Fruit fly (Drosophila melanogaster) whole organism, embryonic: Measurements from ENCODE around the gene CG10011.

Experiments used
- Antp ChIP-seq: fragments of 200-800 bp; sonication (Bioruptor generic); optimal IDR thresholded peaks from 3 replicates; lab custom pipeline; 2016; ENCODE audit warnings: missing biosample characterization, missing genetic modification characterization
- CG10209 ChIP-seq: fragments of 200-800 bp; sonication (Bioruptor generic); optimal IDR thresholded peaks from 3 replicates; lab custom pipeline; 2017; ENCODE audit warnings: missing biosample characterization, mild to moderate bottlenecking, missing genetic modification characterization, missing genetic modification reagents
- CG10543 ChIP-seq: fragments of 200-800 bp; sonication (Bioruptor generic); optimal IDR thresholded peaks from 3 replicates; lab custom pipeline; 2017; ENCODE audit warnings: missing biosample characterization, mild to moderate bottlenecking, missing genetic modification characterization, moderate library complexity
- CG11504 ChIP-seq: fragments of 200-800 bp; sonication (Bioruptor generic); optimal IDR thresholded peaks from 3 replicates; lab custom pipeline; 2019; ENCODE audit warnings: missing biosample characterization, mild to moderate bottlenecking, missing genetic modification characterization, moderate library complexity
- CG12769 ChIP-seq: fragments of 200-800 bp; sonication (Bioruptor generic); optimal IDR thresholded peaks from 2 replicates; lab custom pipeline; 2019; ENCODE audit warnings: missing biosample characterization, mild to moderate bottlenecking, missing genetic modification characterization, moderate library complexity
- CG14050 ChIP-seq: fragments of 200-800 bp; sonication (Bioruptor generic); IDR thresholded peaks from 3 replicates; pipeline ENCODE4 v1.3.6; 2022; ENCODE audit warnings: missing biosample characterization, missing genetic modification characterization
- CG14441 ChIP-seq: fragments of 200-800 bp; sonication (Bioruptor generic); IDR thresholded peaks from 2 replicates; pipeline ENCODE4 v1.3.6; 2022; ENCODE audit warnings: missing biosample characterization, missing genetic modification characterization
- CG14667 ChIP-seq: fragments of 200-800 bp; sonication (Bioruptor generic); IDR thresholded peaks from 2 replicates; pipeline ENCODE4 v1.3.6; 2022; ENCODE audit warnings: missing biosample characterization, missing genetic modification characterization
- CG15479 ChIP-seq: fragments of 200-800 bp; sonication (Bioruptor generic); optimal IDR thresholded peaks from 3 replicates; lab custom pipeline; 2019; ENCODE audit warnings: missing biosample characterization, mild to moderate bottlenecking, missing genetic modification characterization, moderate library complexity
- CG15696 ChIP-seq: fragments of 200-800 bp; sonication (Bioruptor generic); optimal IDR thresholded peaks from 2 replicates; lab custom pipeline; 2019; ENCODE audit warnings: missing biosample characterization, mild to moderate bottlenecking, missing genetic modification characterization, moderate library complexity
- CG2678 ChIP-seq: fragments of 200-800 bp; sonication (Bioruptor generic); optimal IDR thresholded peaks from 3 replicates; lab custom pipeline; 2019; ENCODE audit warnings: missing biosample characterization, mild to moderate bottlenecking, missing genetic modification characterization, moderate library complexity
- CG31365 ChIP-seq: fragments of 200-800 bp; sonication (Bioruptor generic); optimal IDR thresholded peaks from 2 replicates; lab custom pipeline; 2018; ENCODE audit warnings: missing biosample characterization, mild to moderate bottlenecking, missing genetic modification characterization
- CG34224 ChIP-seq: fragments of 200-800 bp; sonication (Bioruptor generic); IDR thresholded peaks from 3 replicates; pipeline ENCODE4 v1.3.6; 2022; ENCODE audit warnings: missing biosample characterization, missing genetic modification characterization; ENCODE audit not compliant: partially characterized antibody
- CG34376 ChIP-seq: fragments of 200-800 bp; sonication (Bioruptor generic); optimal IDR thresholded peaks from 2 replicates; lab custom pipeline; 2018; ENCODE audit warnings: missing biosample characterization, mild to moderate bottlenecking, missing genetic modification characterization
- CG3995 ChIP-seq: fragments of 200-800 bp; sonication (Bioruptor generic); optimal IDR thresholded peaks from 3 replicates; lab custom pipeline; 2016; ENCODE audit warnings: missing biosample characterization, missing genetic modification characterization
- CG6813 ChIP-seq: fragments of 200-800 bp; sonication (Bioruptor generic); optimal IDR thresholded peaks from 2 replicates; lab custom pipeline; 2017; ENCODE audit warnings: missing biosample characterization, missing genetic modification characterization, mild to moderate bottlenecking, moderate library complexity, missing genetic modification reagents
- Fer3 ChIP-seq: fragments of 200-800 bp; sonication (Bioruptor generic); optimal IDR thresholded peaks from 2 replicates; lab custom pipeline; 2018; ENCODE audit warnings: missing biosample characterization, mild to moderate bottlenecking, missing genetic modification characterization, moderate library complexity
- HHEX ChIP-seq: fragments of 200-800 bp; sonication (Bioruptor generic); optimal IDR thresholded peaks from 3 replicates; lab custom pipeline; 2017; ENCODE audit warnings: missing biosample characterization, mild to moderate bottlenecking, missing genetic modification characterization, missing genetic modification reagents
- Mad ChIP-seq: fragments of 200-800 bp; sonication (Bioruptor generic); optimal IDR thresholded peaks from 2 replicates; lab custom pipeline; 2016; ENCODE audit warnings: missing biosample characterization, missing genetic modification characterization
- Med ChIP-seq: fragments of 200-800 bp; sonication (Bioruptor generic); peaks from one replicate; lab custom pipeline; 2016; ENCODE audit warnings: missing biosample characterization, missing genetic modification characterization, mild to moderate bottlenecking, inconsistent platforms, moderate library complexity
- Neu2 ChIP-seq: fragments of 200-800 bp; sonication (Bioruptor generic); optimal IDR thresholded peaks from 3 replicates; lab custom pipeline; 2016; ENCODE audit warnings: missing biosample characterization, missing genetic modification characterization, borderline replicate concordance
- Optix ChIP-seq: fragments of 200-800 bp; sonication (Bioruptor generic); IDR thresholded peaks from 3 replicates; pipeline ENCODE4 v1.3.6; 2022; ENCODE audit warnings: missing biosample characterization, missing genetic modification characterization
- Sin3A ChIP-seq: fragments of >200 bp; optimal IDR thresholded peaks from 2 replicates; lab custom pipeline; 2018
- Sox100B ChIP-seq: fragments of 200-800 bp; sonication (Bioruptor generic); optimal IDR thresholded peaks from 3 replicates; lab custom pipeline; 2018; ENCODE audit warnings: missing biosample characterization, mild to moderate bottlenecking, missing genetic modification characterization
- ab ChIP-seq: fragments of 200-800 bp; sonication (Bioruptor generic); optimal IDR thresholded peaks from 2 replicates; lab custom pipeline; 2016; ENCODE audit warnings: missing biosample characterization, missing genetic modification characterization
- abd-A ChIP-seq: fragments of 200-800 bp; sonication (Bioruptor generic); optimal IDR thresholded peaks from 3 replicates; lab custom pipeline; 2019; ENCODE audit warnings: missing biosample characterization, mild to moderate bottlenecking, missing genetic modification characterization, moderate library complexity
- bigmax ChIP-seq: fragments of 200-800 bp; sonication (Bioruptor generic); optimal IDR thresholded peaks from 2 replicates; lab custom pipeline; 2018; ENCODE audit warnings: missing biosample characterization, mild to moderate bottlenecking, missing genetic modification characterization
- chinmo ChIP-seq: fragments of 200-800 bp; sonication (Bioruptor generic); IDR thresholded peaks from 4 replicates; pipeline ENCODE4 v1.3.6; 2022; ENCODE audit warnings: missing biosample characterization, missing genetic modification characterization; ENCODE audit not compliant: partially characterized antibody
- chn ChIP-seq: fragments of 200-800 bp; sonication (Bioruptor generic); optimal IDR thresholded peaks from 2 replicates; lab custom pipeline; 2016; ENCODE audit warnings: missing biosample characterization, missing genetic modification characterization
- ci ChIP-seq: fragments of 200-800 bp; sonication (Bioruptor generic); IDR thresholded peaks from 3 replicates; pipeline ENCODE4 v1.3.6; 2022; ENCODE audit warnings: missing biosample characterization, missing genetic modification characterization
- dan ChIP-seq: fragments of 200-800 bp; sonication (Bioruptor generic); IDR thresholded peaks from 2 replicates; pipeline ENCODE4 v1.3.6; 2022; ENCODE audit warnings: missing biosample characterization, missing genetic modification characterization
- fd102C ChIP-seq: fragments of 200-800 bp; sonication (Bioruptor generic); optimal IDR thresholded peaks from 2 replicates; lab custom pipeline; 2018; ENCODE audit warnings: missing biosample characterization, mild to moderate bottlenecking, missing genetic modification characterization, moderate library complexity
- fd64A ChIP-seq: fragments of 200-800 bp; sonication (Bioruptor generic); optimal IDR thresholded peaks from 3 replicates; lab custom pipeline; 2018; ENCODE audit warnings: missing biosample characterization, mild to moderate bottlenecking, missing genetic modification characterization
- fru ChIP-seq: fragments of >200 bp; optimal IDR thresholded peaks from 2 replicates; lab custom pipeline; 2017
- fu2 ChIP-seq: fragments of 200-800 bp; sonication (Bioruptor generic); optimal IDR thresholded peaks from 2 replicates; lab custom pipeline; 2016; ENCODE audit warnings: missing biosample characterization, missing genetic modification characterization
- gce ChIP-seq: fragments of 200-800 bp; sonication (Bioruptor generic); IDR thresholded peaks from 3 replicates; pipeline ENCODE4 v1.3.6; 2022; ENCODE audit warnings: missing biosample characterization, missing genetic modification characterization
- grn ChIP-seq: fragments of 200-800 bp; sonication (Bioruptor generic); optimal IDR thresholded peaks from 3 replicates; lab custom pipeline; 2017; ENCODE audit warnings: missing biosample characterization, missing genetic modification characterization
- ken ChIP-seq: fragments of 200-800 bp; sonication (Bioruptor generic); IDR thresholded peaks from 3 replicates; pipeline ENCODE4 v1.3.6; 2022; ENCODE audit warnings: missing biosample characterization, missing genetic modification characterization
- nau ChIP-seq: fragments of 200-800 bp; sonication (Bioruptor generic); optimal IDR thresholded peaks from 3 replicates; lab custom pipeline; 2017; ENCODE audit warnings: missing biosample characterization, mild to moderate bottlenecking, missing genetic modification characterization, missing genetic modification reagents
- odd ChIP-seq: fragments of 200-800 bp; sonication (Bioruptor generic); optimal IDR thresholded peaks from 2 replicates; lab custom pipeline; 2017; ENCODE audit warnings: missing biosample characterization, mild to moderate bottlenecking, missing genetic modification characterization
- pros ChIP-seq: fragments of 200-800 bp; sonication (Bioruptor generic); optimal IDR thresholded peaks from 3 replicates; lab custom pipeline; 2019; ENCODE audit warnings: missing biosample characterization, mild to moderate bottlenecking, missing genetic modification characterization, moderate library complexity
- sens ChIP-seq: fragments of 200-800 bp; sonication (Bioruptor generic); peaks from one replicate; lab custom pipeline; 2016; ENCODE audit warnings: missing biosample characterization, missing genetic modification characterization
- tll ChIP-seq, 2 experiments: fragments of 200-800 bp in 1 of 2; fragments of >200 bp in 1 of 2; sonication (Bioruptor generic) in 1 of 2; optimal IDR thresholded peaks; 2 replicates each; lab custom pipeline; 2017 to 2019; ENCODE audit warnings: missing biosample characterization in 2 of 2, missing genetic modification characterization in 2 of 2, mild to moderate bottlenecking in 1 of 2, moderate library complexity in 1 of 2
- zfh1 ChIP-seq: fragments of 200-800 bp; sonication (Bioruptor generic); IDR thresholded peaks from 3 replicates; pipeline ENCODE4 v1.3.6; 2022; ENCODE audit warnings: missing biosample characterization, missing genetic modification characterization

CG10011 gene

dm6 chr3R:28569529-28570175 is 65.2 kb downstream of the CG10011 start (continued):
- TF ChIP-seq CG14667 (no peak), sens (peak; percentile 75), odd (GFP tag; lab: Kevin White, UChicago) (peak; percentile 6), zfh1 (0 out of 3 replicates have a peak, but pooled peaks have one; percentile 28), CG2678 (tag; lab: Kevin White, UChicago) (peak; percentile 27), Sin3A (no peak), ci (GFP tag; lab: Robert Waterston, UW) (0 out of 3 replicates have a peak, but pooled peaks have one; percentile 41), CG10209 (GFP tag; lab: Kevin White, UChicago) (peak; percentile 14), Optix (GFP tag; lab: Robert Waterston, UW) (no peak), tll (GFP tag; optimal IDR thresholded peaks at IDR 0.05; lab: Kevin White, UChicago) (peak in 1 of 2 experiments; percentile 55), CG15696 (tag; lab: Kevin White, UChicago) (peak; percentile 12), nau (GFP tag; lab: Kevin White, UChicago) (peak; percentile 10), Sox100B (GFP tag; lab: Kevin White, UChicago) (peak; percentile 8), CG11504 (peak; percentile 7), abd-A (tag; lab: Kevin White, UChicago) (no peak), CG6813 (peak; percentile 22)

dm6 chr3R:28568095-28568750 is 66.7 kb downstream of the CG10011 start:
- 0 out of 3 replicates have a peak, but pooled peaks have one; percentile 6 for TF ChIP-seq ken (GFP tag; lab: Robert Waterston, UW)
- TF ChIP-seq CG15696 (tag; lab: Kevin White, UChicago): peak; percentile 5
- no peak for TF ChIP-seq dan (GFP tag; lab: Robert Waterston, UW)
- no peak for TF ChIP-seq CG14441
- TF ChIP-seq CG14050 (GFP tag; lab: Robert Waterston, UW): no peak
- TF ChIP-seq Med (GFP tag; lab: Kevin White, UChicago): peak; percentile 68
- no peak for TF ChIP-seq CG3995 (GFP tag; lab: Kevin White, UChicago)
- 0 out of 4 replicates have a peak, but pooled peaks have one; percentile 40 for TF ChIP-seq chinmo
- no peak for TF ChIP-seq Neu2 (GFP tag; lab: Kevin White, UChicago)
- TF ChIP-seq CG6813: no peak
- TF ChIP-seq CG31365 (tag; lab: Kevin White, UChicago): no peak
- TF ChIP-seq fru (lab: Kevin White, UChicago): no peak
- peak; percentile 47 for TF ChIP-seq CG12769 (tag; lab: Kevin White, UChicago)
- no peak for TF ChIP-seq ab (GFP tag; lab: Kevin White, UChicago)
- TF ChIP-seq bigmax (GFP tag; lab: Kevin White, UChicago): no peak
- TF ChIP-seq Sox100B (GFP tag; lab: Kevin White, UChicago): no peak
- no peak for TF ChIP-seq Mad (GFP tag; lab: Kevin White, UChicago)
- peak; percentile 51 for TF ChIP-seq grn
- no peak for TF ChIP-seq CG34224
- TF ChIP-seq Antp (GFP tag; lab: Kevin White, UChicago): no peak
- TF ChIP-seq CG15479 (GFP tag; lab: Kevin White, UChicago): peak; percentile 95
- peak in 1 of 2 experiments; percentile 27 for TF ChIP-seq tll (GFP tag; optimal IDR thresholded peaks at IDR 0.05; lab: Kevin White, UChicago)
- TF ChIP-seq pros (GFP tag; lab: Kevin White, UChicago): peak; percentile 37
- TF ChIP-seq fd102C (GFP tag; lab: Kevin White, UChicago): no peak
- no peak for TF ChIP-seq Fer3
- no peak for TF ChIP-seq CG34376 (GFP tag; lab: Kevin White, UChicago)
- no peak for TF ChIP-seq fu2 (GFP tag; lab: Kevin White, UChicago)
- no peak for TF ChIP-seq chn (GFP tag; lab: Kevin White, UChicago)
- no peak for TF ChIP-seq HHEX (GFP tag; lab: Kevin White, UChicago)
- TF ChIP-seq fd64A (GFP tag; lab: Kevin White, UChicago): no peak
- 0 out of 3 replicates have a peak, but pooled peaks have one; percentile 20 for TF ChIP-seq gce (GFP tag; lab: Robert Waterston, UW)
- TF ChIP-seq CG10543 (GFP tag; lab: Kevin White, UChicago): peak; percentile 34
